Worm (Caenorhabditis elegans): ENCODE results near the gene C01G10.14.
A peak's percentile ranks its signal among the peaks of the same experiment; 100 is the strongest.

DNA sequence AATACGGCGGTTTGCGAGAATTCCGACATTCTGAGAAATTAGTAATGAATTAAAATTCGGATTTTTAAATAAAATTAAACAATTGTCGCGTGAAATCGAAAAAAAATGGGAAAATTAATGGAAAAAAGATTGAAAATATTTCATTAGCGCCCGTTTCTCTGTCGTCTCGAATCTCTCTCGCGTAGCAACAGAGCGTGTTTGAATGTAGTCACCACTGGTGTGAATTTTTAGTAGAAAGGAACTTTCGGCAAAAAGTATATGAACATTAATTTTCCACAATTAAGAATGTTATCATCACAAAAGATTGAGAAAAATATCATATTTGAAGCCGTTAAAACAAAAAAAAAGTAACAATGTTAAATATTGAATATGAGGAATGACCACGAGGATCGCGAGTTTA lies 31.0 kb upstream of the C01G10.14 start, which contains the start of gene aipl-1:
- TF ChIP-seq dao-5 (tag; optimal IDR thresholded peaks at IDR 0.05) (no peak), him-1 (tag; optimal IDR thresholded peaks at IDR 0.05) (no peak), W03F9.2 (tag; optimal IDR thresholded peaks at IDR 0.05) (peak; percentile 65)
